Worm (Caenorhabditis elegans) whole organism, mixed stage, embryonic: ENCODE measurements around the gene mct-4.

ENCODE experiments used
- mep-1 ChIP-seq: fragments of 150-350 bp; optimal IDR thresholded peaks from 2 replicates; lab custom pipeline; 2017; ENCODE audit warnings: missing biosample characterization, missing genetic modification reagents, missing genetic modification characterization, inconsistent platforms
- unc-62 ChIP-seq: fragments of 150-350 bp; optimal IDR thresholded peaks from 2 replicates; lab custom pipeline; 2014; ENCODE audit warnings: missing biosample characterization, missing genetic modification reagents, missing genetic modification characterization

- TF ChIP-seq unc-62 = peak; percentile 45
- peak; percentile 9 for TF ChIP-seq mep-1 (tag; lab: Kevin White, UChicago)
Observed at ce11 chrX:4961681-4962656, 32.4 kb upstream of the mct-4 start.
